Fruit fly (Drosophila melanogaster) whole organism, embryonic: Measurements from ENCODE around the gene wrd.

Source experiments
- Atf-2 ChIP-seq: fragments of 200-800 bp; sonication (Bioruptor generic); optimal IDR thresholded peaks from 2 replicates; lab custom pipeline; 2016; ENCODE audit warnings: missing biosample characterization, missing genetic modification characterization
- CG10565 ChIP-seq: fragments of 200-800 bp; sonication (Bioruptor generic); optimal IDR thresholded peaks from 3 replicates; lab custom pipeline; 2016; ENCODE audit warnings: missing biosample characterization, mild to moderate bottlenecking, missing genetic modification characterization
- CG10654 ChIP-seq: fragments of 200-800 bp; sonication (Bioruptor generic); optimal IDR thresholded peaks from 2 replicates; lab custom pipeline; 2016; ENCODE audit warnings: missing biosample characterization, missing genetic modification characterization
- CG13296 ChIP-seq: fragments of 200-800 bp; sonication (Bioruptor generic); optimal IDR thresholded peaks from 3 replicates; lab custom pipeline; 2018; ENCODE audit warnings: missing biosample characterization, mild to moderate bottlenecking, missing genetic modification characterization
- CG17359 ChIP-seq: fragments of 200-800 bp; sonication (Bioruptor generic); optimal IDR thresholded peaks from 3 replicates; lab custom pipeline; 2018; ENCODE audit warnings: missing biosample characterization, mild to moderate bottlenecking, missing genetic modification characterization, moderate library complexity
- CG34224 ChIP-seq: fragments of 200-800 bp; sonication (Bioruptor generic); IDR thresholded peaks from 3 replicates; pipeline ENCODE4 v1.3.6; 2022; ENCODE audit warnings: missing biosample characterization, missing genetic modification characterization; ENCODE audit not compliant: partially characterized antibody
- CG9932 ChIP-seq: fragments of 200-800 bp; sonication (Bioruptor generic); IDR thresholded peaks from 2 replicates; pipeline ENCODE4 v1.3.6; 2022; ENCODE audit warnings: missing biosample characterization, missing genetic modification characterization
- CrebB ChIP-seq: fragments of 200-800 bp; sonication (Bioruptor generic); optimal IDR thresholded peaks from 3 replicates; lab custom pipeline; 2018; ENCODE audit warnings: missing biosample characterization, mild to moderate bottlenecking, missing genetic modification characterization
- D19A ChIP-seq: fragments of 200-800 bp; optimal IDR thresholded peaks from 3 replicates; lab custom pipeline; 2019; ENCODE audit warnings: missing biosample characterization, mild to moderate bottlenecking, missing genetic modification characterization, moderate library complexity
- Jarid2 ChIP-seq: fragments of 200-800 bp; sonication (Bioruptor generic); optimal IDR thresholded peaks from 3 replicates; lab custom pipeline; 2017; ENCODE audit warnings: mild to moderate bottlenecking, missing biosample characterization, missing genetic modification reagents, missing genetic modification characterization
- gcm ChIP-seq: fragments of 200-800 bp; sonication (Bioruptor generic); optimal IDR thresholded peaks from 2 replicates; lab custom pipeline; 2019; ENCODE audit warnings: missing biosample characterization, mild to moderate bottlenecking, missing genetic modification characterization, moderate library complexity
- grau ChIP-seq: fragments of 200-800 bp; optimal IDR thresholded peaks from 3 replicates; lab custom pipeline; 2019; ENCODE audit warnings: missing biosample characterization, mild to moderate bottlenecking, missing genetic modification characterization, moderate library complexity
- pros ChIP-seq: fragments of 200-800 bp; sonication (Bioruptor generic); optimal IDR thresholded peaks from 3 replicates; lab custom pipeline; 2019; ENCODE audit warnings: missing biosample characterization, mild to moderate bottlenecking, missing genetic modification characterization, moderate library complexity
- ro ChIP-seq: fragments of 200-800 bp; sonication (Bioruptor generic); IDR thresholded peaks from 2 replicates; pipeline ENCODE4 v1.3.6; 2022; ENCODE audit warnings: missing biosample characterization, missing genetic modification characterization

DNA sequence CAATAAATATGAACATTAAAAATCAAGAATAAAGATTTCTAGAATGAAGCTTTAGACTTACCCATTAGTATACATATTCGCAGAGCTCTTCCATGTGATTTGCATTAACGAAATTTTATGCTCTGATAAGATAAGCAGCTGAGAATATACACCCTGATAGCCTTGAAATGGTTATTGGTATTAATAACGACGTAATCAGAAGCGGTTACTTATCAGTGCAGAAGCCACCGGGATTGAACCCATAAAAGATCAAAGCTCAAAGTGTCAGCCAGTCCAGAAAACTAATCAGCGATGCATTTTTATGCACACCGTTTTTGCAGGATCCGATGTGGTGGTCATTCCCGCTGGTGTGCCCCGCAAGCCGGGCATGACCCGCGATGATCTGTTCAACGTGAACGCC, 59.8 kb downstream of the wrd start:
- TF ChIP-seq CG10654 (no peak), CG9932 (GFP tag; lab: Robert Waterston, UW) (no peak), ro (GFP tag; lab: Robert Waterston, UW) (no peak), grau (tag; lab: Kevin White, UChicago) (no peak), gcm (GFP tag; lab: Kevin White, UChicago) (no peak), Jarid2 (GFP tag; lab: Kevin White, UChicago) (no peak), CG17359 (tag; lab: Kevin White, UChicago) (no peak), Atf-2 (GFP tag; lab: Kevin White, UChicago) (no peak), CG10565 (GFP tag; lab: Kevin White, UChicago) (no peak), D19A (tag; lab: Kevin White, UChicago) (no peak), pros (GFP tag; lab: Kevin White, UChicago) (no peak), CG13296 (no peak), CG34224 (GFP tag; lab: Robert Waterston, UW) (no peak), CrebB (tag; lab: Kevin White, UChicago) (no peak)
